Fruit fly (Drosophila melanogaster) S2 (cell line): ENCODE measurements around the gene Agpat3.

ENCODE experiments used
- CG8478 ChIP-seq: fragments of >200 bp; optimal IDR thresholded peaks from 2 replicates; lab custom pipeline; 2018
- CTCF ChIP-seq, 2 experiments: fragments of >200 bp; optimal IDR thresholded peaks; 2 replicates each; lab custom pipeline; 2018

- no peak for TF ChIP-seq CG8478 (lab: Kevin White, UChicago)
- no peak for TF ChIP-seq CTCF (optimal IDR thresholded peaks at IDR 0.05; lab: Kevin White, UChicago)
Measured at dm6 chr3L:16385880-16386584, at the start of gene Agpat3, which contains the start of gene RAF2.
